Worm (Caenorhabditis elegans) whole organism, L2 larva: ENCODE measurements around the gene K02G10.15.

Experiments
- R02D3.7 ChIP-seq: fragments of 150-350 bp; optimal IDR thresholded peaks from 2 replicates; lab custom pipeline; 2014; ENCODE audit warnings: missing biosample characterization, missing genetic modification characterization
- ama-1 ChIP-seq: fragments of 150-350 bp; optimal IDR thresholded peaks from 2 replicates; lab custom pipeline; 2018; ENCODE audit warnings: inconsistent platforms
- ceh-16 ChIP-seq: fragments of 150-350 bp; optimal IDR thresholded peaks from 2 replicates; lab custom pipeline; 2014; ENCODE audit warnings: missing biosample characterization, missing genetic modification characterization
- elt-1 ChIP-seq: fragments of 150-350 bp; optimal IDR thresholded peaks from 2 replicates; lab custom pipeline; 2014; ENCODE audit warnings: missing biosample characterization, missing genetic modification characterization
- lin-13 ChIP-seq: fragments of 150-350 bp; optimal IDR thresholded peaks from 2 replicates; lab custom pipeline; 2014; ENCODE audit warnings: missing biosample characterization, missing genetic modification reagents, missing genetic modification characterization
- mdl-1 ChIP-seq, 2 experiments: fragments of 150-350 bp in 1 of 2; sonication (generic microtip) in 1 of 2; optimal IDR thresholded peaks; 2 replicates each; lab custom pipeline; 2017; ENCODE audit warnings: missing biosample characterization in 2 of 2, missing genetic modification characterization in 2 of 2
- nhr-21 ChIP-seq: fragments of 150-350 bp; optimal IDR thresholded peaks from 2 replicates; lab custom pipeline; 2014; ENCODE audit warnings: missing biosample characterization, missing genetic modification characterization
- unc-39 ChIP-seq: fragments of 150-350 bp; optimal IDR thresholded peaks from 2 replicates; lab custom pipeline; 2014; ENCODE audit warnings: missing biosample characterization, missing genetic modification characterization
- ztf-11 ChIP-seq: sonication (generic microtip); optimal IDR thresholded peaks from 2 replicates; lab custom pipeline; 2017; ENCODE audit warnings: missing biosample characterization, missing genetic modification characterization

- no peak for TF ChIP-seq elt-1 (tag; lab: Kevin White, UChicago)
- TF ChIP-seq mdl-1 (tag; optimal IDR thresholded peaks at IDR 0.05; lab: Kevin White, UChicago) = no peak
- no peak for TF ChIP-seq ama-1
- TF ChIP-seq ceh-16 = no peak
- TF ChIP-seq R02D3.7 (tag; lab: Kevin White, UChicago) = no peak
- no peak for TF ChIP-seq nhr-21 (tag; lab: Kevin White, UChicago)
- no peak for TF ChIP-seq unc-39
- no peak for TF ChIP-seq ztf-11 (tag; lab: Kevin White, UChicago)
- no peak for TF ChIP-seq lin-13 (GFP tag; lab: Kevin White, UChicago)
Measured at ce11 chrX:4652950-4653349, 29.6 kb downstream of the K02G10.15 start.
